Worm (Caenorhabditis elegans) whole organism, late embryonic: Measurements from ENCODE around the gene rol-1.

Experiments
- C08G9.2 ChIP-seq: sonication (generic microtip); optimal IDR thresholded peaks from 2 replicates; lab custom pipeline; 2016; ENCODE audit warnings: mild to moderate bottlenecking, missing genetic modification characterization, moderate library complexity, missing compliant biosample characterization
- C38D4.7 ChIP-seq: fragments of 200-800 bp; sonication (Bioruptor generic); optimal IDR thresholded peaks from 2 replicates; lab custom pipeline; 2018; ENCODE audit warnings: mild to moderate bottlenecking, missing genetic modification characterization, moderate library complexity, missing compliant biosample characterization
- ceh-14 ChIP-seq: sonication (generic microtip); optimal IDR thresholded peaks from 2 replicates; lab custom pipeline; 2016; ENCODE audit warnings: missing genotype, missing genetic modification characterization, missing compliant biosample characterization
- ceh-19 ChIP-seq: fragments of 200-800 bp; sonication (Bioruptor generic); optimal IDR thresholded peaks from 2 replicates; lab custom pipeline; 2018; ENCODE audit warnings: mild to moderate bottlenecking, missing genetic modification characterization, missing compliant biosample characterization
- ceh-2 ChIP-seq: sonication (generic microtip); optimal IDR thresholded peaks from 2 replicates; lab custom pipeline; 2016; ENCODE audit warnings: missing genotype, missing genetic modification characterization, missing compliant biosample characterization
- ceh-24 ChIP-seq: sonication (generic microtip); optimal IDR thresholded peaks from 2 replicates; lab custom pipeline; 2016; ENCODE audit warnings: mild to moderate bottlenecking, missing genetic modification characterization, missing compliant biosample characterization
- ceh-34 ChIP-seq: sonication (generic microtip); optimal IDR thresholded peaks from 2 replicates; lab custom pipeline; 2016; ENCODE audit warnings: mild to moderate bottlenecking, missing genetic modification characterization, missing compliant biosample characterization
- ceh-45 ChIP-seq: fragments of 200-800 bp; sonication (Bioruptor generic); IDR thresholded peaks from 2 replicates; pipeline ENCODE4 v1.3.6; 2022; ENCODE audit warnings: missing genetic modification reagents, missing genetic modification characterization, missing compliant biosample characterization
- ceh-48 ChIP-seq: sonication (generic microtip); optimal IDR thresholded peaks from 2 replicates; lab custom pipeline; 2016; ENCODE audit warnings: missing genetic modification characterization, inconsistent platforms, missing compliant biosample characterization
- ceh-6 ChIP-seq: fragments of 200-800 bp; sonication (Bioruptor generic); optimal IDR thresholded peaks from 2 replicates; lab custom pipeline; 2018; ENCODE audit warnings: mild to moderate bottlenecking, missing genetic modification characterization, missing compliant biosample characterization
- dmd-4 ChIP-seq: sonication (generic microtip); optimal IDR thresholded peaks from 2 replicates; lab custom pipeline; 2016; ENCODE audit warnings: borderline replicate concordance, missing genetic modification characterization, missing compliant biosample characterization
- dve-1 ChIP-seq: sonication (generic microtip); optimal IDR thresholded peaks from 2 replicates; lab custom pipeline; 2017; ENCODE audit warnings: antibody characterized with exemption, mild to moderate bottlenecking, missing genetic modification characterization, missing compliant biosample characterization
- elt-4 ChIP-seq: sonication (generic microtip); optimal IDR thresholded peaks from 2 replicates; lab custom pipeline; 2016; ENCODE audit warnings: missing genetic modification characterization, missing compliant biosample characterization
- eyg-1 ChIP-seq: sonication (generic microtip); optimal IDR thresholded peaks from 2 replicates; lab custom pipeline; 2016; ENCODE audit warnings: missing genotype, missing genetic modification characterization, missing compliant biosample characterization
- fkh-6 ChIP-seq: sonication (generic microtip); optimal IDR thresholded peaks from 2 replicates; lab custom pipeline; 2016; ENCODE audit warnings: missing genetic modification characterization, missing compliant biosample characterization
- gmeb-2 ChIP-seq: sonication (generic microtip); optimal IDR thresholded peaks from 2 replicates; lab custom pipeline; 2016; ENCODE audit warnings: missing genetic modification characterization, inconsistent platforms, missing compliant biosample characterization
- hlh-15 ChIP-seq: sonication (generic microtip); optimal IDR thresholded peaks from 2 replicates; lab custom pipeline; 2016; ENCODE audit warnings: missing genetic modification characterization, missing compliant biosample characterization
- madf-2 ChIP-seq: sonication (generic microtip); optimal IDR thresholded peaks from 2 replicates; lab custom pipeline; 2017; ENCODE audit warnings: missing genetic modification characterization, missing compliant biosample characterization
- nhr-232 ChIP-seq: sonication (generic microtip); optimal IDR thresholded peaks from 2 replicates; lab custom pipeline; 2016; ENCODE audit warnings: missing genetic modification characterization, missing compliant biosample characterization
- pag-3 ChIP-seq: sonication (generic microtip); optimal IDR thresholded peaks from 2 replicates; lab custom pipeline; 2016; ENCODE audit warnings: missing compliant biosample characterization, missing genetic modification characterization, borderline replicate concordance
- pax-1 ChIP-seq: fragments of 150-350 bp; optimal IDR thresholded peaks from 2 replicates; lab custom pipeline; 2014; ENCODE audit warnings: missing biosample characterization, missing genetic modification characterization
- pha-4 ChIP-seq: fragments of 150-350 bp; optimal IDR thresholded peaks from 2 replicates; lab custom pipeline; 2018; ENCODE audit warnings: missing biosample characterization, missing genetic modification reagents, missing genetic modification characterization
- pqm-1 ChIP-seq: sonication (generic microtip); optimal IDR thresholded peaks from 2 replicates; lab custom pipeline; 2016; ENCODE audit warnings: missing genetic modification characterization, missing compliant biosample characterization
- sdc-2 ChIP-seq: sonication (generic microtip); optimal IDR thresholded peaks from 2 replicates; lab custom pipeline; 2016; ENCODE audit warnings: missing genotype, missing genetic modification characterization, missing compliant biosample characterization
- sox-2 ChIP-seq: fragments of 200-800 bp; sonication (Bioruptor generic); IDR thresholded peaks from 2 replicates; pipeline ENCODE4 v1.3.6; 2022; ENCODE audit warnings: missing genetic modification reagents, missing genetic modification characterization, missing compliant biosample characterization
- syd-9 ChIP-seq: sonication (generic microtip); optimal IDR thresholded peaks from 2 replicates; lab custom pipeline; 2016; ENCODE audit warnings: mild to moderate bottlenecking, missing genetic modification characterization, moderate library complexity, missing compliant biosample characterization
- tbx-7 ChIP-seq: sonication (generic microtip); optimal IDR thresholded peaks from 2 replicates; lab custom pipeline; 2016; ENCODE audit warnings: missing genotype, missing genetic modification characterization, missing compliant biosample characterization
- ttx-3 ChIP-seq: sonication (generic microtip); optimal IDR thresholded peaks from 2 replicates; lab custom pipeline; 2016; ENCODE audit warnings: missing genetic modification reagents, missing genetic modification characterization, missing compliant biosample characterization
- unc-3 ChIP-seq, 2 experiments: fragments of 200-800 bp in 1 of 2; sonication (Bioruptor generic) in 1 of 2; sonication (generic microtip) in 1 of 2; conservative IDR thresholded peaks in 1 of 2; optimal IDR thresholded peaks in 1 of 2; 2 replicates each; pipeline versions ENCODE4 v1.3.6 to Lab custom; 2016 to 2022; ENCODE audit warnings: missing compliant biosample characterization in 2 of 2, missing genetic modification characterization in 2 of 2, missing genetic modification reagents in 1 of 2
- unc-42 ChIP-seq: sonication (generic microtip); optimal IDR thresholded peaks from 2 replicates; lab custom pipeline; 2016; ENCODE audit warnings: missing genotype, missing genetic modification characterization, missing compliant biosample characterization
- unc-55 ChIP-seq: sonication (generic microtip); optimal IDR thresholded peaks from 2 replicates; lab custom pipeline; 2017; ENCODE audit warnings: missing biosample characterization, missing genetic modification reagents, missing genetic modification characterization
- zip-5 ChIP-seq: sonication (generic microtip); optimal IDR thresholded peaks from 2 replicates; lab custom pipeline; 2016; ENCODE audit warnings: missing genetic modification characterization, missing compliant biosample characterization
- ztf-16 ChIP-seq: sonication (generic microtip); optimal IDR thresholded peaks from 2 replicates; lab custom pipeline; 2017; ENCODE audit warnings: missing genetic modification characterization, missing compliant biosample characterization

Gene rol-1

DNA sequence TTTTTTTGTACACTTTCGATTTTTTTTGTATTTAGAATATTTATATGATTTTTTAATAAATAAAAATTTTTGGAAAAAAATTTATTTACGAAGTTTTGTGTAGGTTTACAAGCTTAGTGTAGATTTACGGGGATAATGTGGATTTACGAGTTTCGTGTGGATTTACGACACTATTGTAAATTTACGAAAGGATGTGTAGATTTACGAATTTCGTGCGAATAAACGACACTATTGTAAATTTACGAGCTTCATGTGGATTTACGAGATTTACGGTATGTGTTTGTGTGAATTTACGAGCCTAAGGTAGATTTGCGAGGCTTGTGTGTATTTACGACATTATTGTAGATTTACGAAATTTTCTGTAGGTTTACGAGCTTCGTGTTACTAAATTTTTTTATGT, 16.8 kb downstream of the rol-1 start:
- TF ChIP-seq dve-1 (tag; lab: Kevin White, UChicago), result peak; percentile 43
- TF ChIP-seq ceh-14 (tag; lab: Kevin White, UChicago), result no peak

DNA sequence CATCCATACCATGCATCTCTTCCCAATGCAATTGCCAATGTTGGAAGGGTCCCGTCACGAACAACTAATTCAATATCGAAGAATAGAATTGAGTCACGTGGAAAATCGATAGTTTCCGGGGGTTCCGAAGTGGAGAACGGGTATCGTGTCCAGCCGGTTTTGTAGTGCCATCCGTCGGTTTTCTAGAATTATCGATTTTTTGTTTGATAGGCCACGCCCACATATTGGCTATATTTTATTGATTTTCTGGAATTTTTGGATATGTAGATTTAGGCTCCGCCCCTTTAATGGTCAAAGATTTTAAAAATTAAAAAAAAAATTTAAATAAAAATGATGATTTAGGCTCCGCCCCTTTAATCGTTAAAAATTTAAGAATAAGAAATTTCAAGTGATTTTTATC, 26.8 kb downstream of the rol-1 start:
- no peak for TF ChIP-seq pax-1 (tag; lab: Kevin White, UChicago)
- TF ChIP-seq ceh-6, result no peak
- peak; percentile 9 for TF ChIP-seq ceh-48 (tag; lab: Kevin White, UChicago)

DNA sequence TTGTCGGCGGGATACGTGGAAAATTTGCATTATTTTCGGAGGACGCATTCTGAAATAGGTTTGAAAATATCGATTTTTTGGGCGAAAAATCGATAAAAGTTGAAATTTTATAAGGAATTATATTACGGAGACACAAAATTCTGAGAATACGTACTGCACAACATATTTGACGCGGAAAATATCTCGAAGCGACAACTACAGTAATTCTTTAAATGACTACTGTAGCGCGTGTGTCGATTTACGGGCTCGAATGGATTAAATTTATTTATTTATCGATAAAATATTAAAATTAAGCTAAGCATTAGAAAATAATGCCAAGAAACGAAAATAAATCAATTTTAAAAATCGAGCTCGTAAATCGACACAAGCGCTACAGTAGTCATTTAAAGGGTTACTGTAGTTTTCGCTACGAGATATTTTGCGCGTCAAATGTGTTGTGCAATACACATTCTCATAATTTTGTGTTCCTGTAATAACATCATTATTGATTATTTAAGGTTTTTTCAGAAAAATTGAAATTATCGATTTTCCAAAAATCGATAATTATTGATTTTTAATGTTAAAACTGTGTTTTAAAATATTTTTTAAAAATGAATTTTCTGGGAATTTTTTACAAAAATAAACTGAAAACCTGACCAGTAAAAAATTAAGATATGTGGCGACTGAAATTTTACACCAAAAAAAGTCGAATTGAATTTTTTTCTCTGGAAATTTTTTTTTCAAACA, 27.7 kb downstream of the rol-1 start, which contains the start of gene polg-1:
TSS of gene polg-1 (minus strand) at position 51 of the 726 bp plus-strand sequence.
- TF ChIP-seq gmeb-2 (tag; lab: Kevin White, UChicago), result no peak
- no peak for TF ChIP-seq eyg-1 (tag; lab: Kevin White, UChicago)
- no peak for TF ChIP-seq unc-3 (GFP tag; conservative IDR thresholded peaks at IDR 0.05; lab: Robert Waterston, UW)
- no peak for TF ChIP-seq unc-3 (tag; optimal IDR thresholded peaks at IDR 0.05; lab: Kevin White, UChicago)
- TF ChIP-seq tbx-7 (tag; lab: Kevin White, UChicago), result no peak
- TF ChIP-seq ceh-48 (tag; lab: Kevin White, UChicago), result peak; percentile 4
- TF ChIP-seq zip-5 (tag; lab: Kevin White, UChicago), result no peak
- TF ChIP-seq ceh-24 (tag; lab: Kevin White, UChicago), result no peak
- TF ChIP-seq pqm-1, result no peak

DNA sequence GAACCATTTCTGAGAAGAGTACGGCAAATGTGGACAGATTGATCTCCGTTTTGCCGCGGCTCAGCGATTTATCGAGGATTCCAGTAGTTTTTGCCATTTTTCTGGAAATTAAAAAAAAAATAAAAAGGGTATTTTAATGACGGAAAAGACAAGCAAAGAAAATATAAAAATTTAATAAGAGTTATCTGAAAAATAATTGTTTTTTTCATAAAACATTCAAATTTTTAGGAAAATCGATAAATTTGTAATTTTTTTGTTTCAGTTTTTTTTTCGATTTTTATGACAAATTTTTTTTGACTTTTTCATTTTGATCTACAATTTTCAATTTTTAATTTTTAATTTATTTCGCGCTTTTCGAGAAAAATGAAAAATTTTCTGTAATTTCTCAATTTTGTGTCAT, 29.9 kb downstream of the rol-1 start, which contains the start of gene trpp-5:
TSS of gene trpp-5 (minus strand) at position 101 of the 400 bp plus-strand sequence.
- TF ChIP-seq unc-42, result no peak
- no peak for TF ChIP-seq ceh-24 (tag; lab: Kevin White, UChicago)
- TF ChIP-seq syd-9, result no peak
- TF ChIP-seq dmd-4 (tag; lab: Kevin White, UChicago), result no peak
- no peak for TF ChIP-seq pag-3 (tag; lab: Kevin White, UChicago)
- no peak for TF ChIP-seq ceh-2
- no peak for TF ChIP-seq elt-4 (tag; lab: Kevin White, UChicago)
- no peak for TF ChIP-seq C38D4.7 (GFP tag; lab: Kevin White, UChicago)
- no peak for TF ChIP-seq hlh-15 (tag; lab: Kevin White, UChicago)
- no peak for TF ChIP-seq eyg-1 (tag; lab: Kevin White, UChicago)
- no peak for TF ChIP-seq sdc-2
- no peak for TF ChIP-seq ceh-14 (tag; lab: Kevin White, UChicago)
- TF ChIP-seq ceh-19 (GFP tag; lab: Kevin White, UChicago), result no peak
- no peak for TF ChIP-seq ttx-3
- TF ChIP-seq C08G9.2 (tag; lab: Kevin White, UChicago), result no peak
- no peak for TF ChIP-seq fkh-6

DNA sequence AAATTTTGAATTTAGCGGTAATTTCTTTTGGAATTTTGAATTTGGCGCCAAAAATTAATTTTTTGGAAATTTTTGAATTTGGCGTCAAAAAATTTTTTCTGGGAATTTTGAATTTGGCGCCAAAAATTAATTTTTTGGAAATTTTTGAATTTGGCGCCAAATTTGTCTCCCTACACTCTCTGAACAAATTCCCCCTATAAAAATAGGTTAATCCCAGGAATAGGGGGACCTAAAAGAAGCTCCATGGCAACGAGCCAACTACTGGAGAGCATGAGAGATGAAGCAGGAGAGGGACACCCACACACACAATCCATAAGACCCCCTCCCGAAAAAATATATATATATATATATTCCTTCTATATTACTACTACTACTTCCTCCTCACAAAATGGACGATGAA, 30.5 kb downstream of the rol-1 start, which contains the start of gene aqp-12:
TSS of gene aqp-12 (plus strand) at position 301 of the 400 bp plus-strand sequence.
- TF ChIP-seq hlh-15 (tag; lab: Kevin White, UChicago) (no peak), nhr-232 (tag; lab: Kevin White, UChicago) (no peak), unc-55 (GFP tag; lab: Kevin White, UChicago) (no peak), eyg-1 (tag; lab: Kevin White, UChicago) (no peak), madf-2 (tag; lab: Kevin White, UChicago) (no peak), ceh-45 (GFP tag; lab: Robert Waterston, UW) (no peak), ceh-2 (no peak), pax-1 (tag; lab: Kevin White, UChicago) (no peak), pha-4 (tag; lab: Kevin White, UChicago) (no peak), ztf-16 (no peak), tbx-7 (tag; lab: Kevin White, UChicago) (no peak), sox-2 (no peak), ceh-34 (tag; lab: Kevin White, UChicago) (no peak)
